Worm (Caenorhabditis elegans) whole organism, L4/young adult: ENCODE measurements around the gene plp-2.

Experiments used
- W03F9.2 ChIP-seq: fragments of 150-350 bp; optimal IDR thresholded peaks from 2 replicates; lab custom pipeline; 2014; ENCODE audit warnings: missing biosample characterization, missing genetic modification characterization
- dao-5 ChIP-seq: sonication (generic microtip); optimal IDR thresholded peaks from 2 replicates; lab custom pipeline; 2016; ENCODE audit warnings: missing genotype, missing genetic modification characterization, moderate library complexity, missing compliant biosample characterization
- him-1 ChIP-seq: sonication (generic microtip); optimal IDR thresholded peaks from 2 replicates; lab custom pipeline; 2016; ENCODE audit warnings: missing genotype, missing genetic modification reagents, missing genetic modification characterization, missing compliant biosample characterization

ce11 chrX:14993744-14994143, 11.1 kb upstream of the plp-2 start:
- TF ChIP-seq W03F9.2 (tag; lab: Kevin White, UChicago) (no peak), him-1 (tag; lab: Kevin White, UChicago) (no peak), dao-5 (no peak)
